Worm (Caenorhabditis elegans) whole organism, early embryonic: ENCODE results near the gene dpy-30.

ENCODE experiments used
- B0310.2 ChIP-seq: sonication (generic microtip); optimal IDR thresholded peaks from 2 replicates; lab custom pipeline; 2016; ENCODE audit warnings: mild to moderate bottlenecking, missing genetic modification characterization, missing compliant biosample characterization
- F13C5.2 ChIP-seq: sonication (generic microtip); optimal IDR thresholded peaks from 2 replicates; lab custom pipeline; 2017; ENCODE audit warnings: mild to moderate bottlenecking, missing genetic modification characterization, inconsistent platforms, missing compliant biosample characterization
- aly-1 ChIP-seq: sonication (generic microtip); optimal IDR thresholded peaks from 2 replicates; lab custom pipeline; 2016; ENCODE audit warnings: missing genetic modification characterization, missing compliant biosample characterization
- ama-1 ChIP-seq: fragments of 150-350 bp; optimal IDR thresholded peaks from 2 replicates; lab custom pipeline; 2014
- ceh-13 ChIP-seq: fragments of 200-800 bp; sonication (Bioruptor generic); optimal IDR thresholded peaks from 2 replicates; lab custom pipeline; 2018; ENCODE audit warnings: mild to moderate bottlenecking, missing genetic modification characterization, missing compliant biosample characterization
- ceh-36 ChIP-seq: sonication (generic microtip); optimal IDR thresholded peaks from 2 replicates; lab custom pipeline; 2016; ENCODE audit warnings: missing genetic modification characterization, inconsistent platforms, missing compliant biosample characterization
- ets-7 ChIP-seq: sonication (generic microtip); optimal IDR thresholded peaks from 2 replicates; lab custom pipeline; 2016; ENCODE audit warnings: missing genotype, missing genetic modification characterization, missing compliant biosample characterization
- flt-1 ChIP-seq: fragments of 200-800 bp; sonication (Bioruptor generic); IDR thresholded peaks from 2 replicates; pipeline ENCODE4 v1.3.6; 2022; ENCODE audit warnings: missing genetic modification characterization, missing compliant biosample characterization
- hmbx-1 ChIP-seq: sonication (generic microtip); optimal IDR thresholded peaks from 2 replicates; lab custom pipeline; 2016; ENCODE audit warnings: mild to moderate bottlenecking, missing genetic modification characterization, missing compliant biosample characterization
- hmg-4 ChIP-seq: fragments of 200-800 bp; sonication (Bioruptor generic); optimal IDR thresholded peaks from 2 replicates; lab custom pipeline; 2018; ENCODE audit warnings: mild to moderate bottlenecking, missing genetic modification characterization, missing compliant biosample characterization
- hnd-1 ChIP-seq: sonication (generic microtip); optimal IDR thresholded peaks from 2 replicates; lab custom pipeline; 2016; ENCODE audit warnings: missing genetic modification characterization, missing compliant biosample characterization
- pes-1 ChIP-seq: fragments of 200-800 bp; sonication (Bioruptor generic); IDR thresholded peaks from 2 replicates; pipeline ENCODE4 v1.3.6; 2022; ENCODE audit warnings: missing genetic modification reagents, missing genetic modification characterization, missing compliant biosample characterization
- scrt-1 ChIP-seq: fragments of 200-800 bp; sonication (Bioruptor generic); IDR thresholded peaks from 2 replicates; pipeline ENCODE4 v1.3.6; 2022; ENCODE audit warnings: missing genetic modification characterization, missing compliant biosample characterization
- sea-1 ChIP-seq: fragments of 200-800 bp; sonication (Bioruptor generic); conservative IDR thresholded peaks from 2 replicates; pipeline ENCODE4 v1.3.6; 2022; ENCODE audit warnings: missing genetic modification characterization, missing compliant biosample characterization
- tbx-11 ChIP-seq: fragments of 200-800 bp; sonication (Bioruptor generic); IDR thresholded peaks from 2 replicates; pipeline ENCODE4 v1.3.6; 2022; ENCODE audit warnings: missing genetic modification characterization, missing compliant biosample characterization
- tbx-37 ChIP-seq: fragments of 200-800 bp; sonication (Bioruptor generic); conservative IDR thresholded peaks from 2 replicates; pipeline ENCODE4 v1.3.6; 2022; ENCODE audit warnings: missing genetic modification reagents, missing genetic modification characterization, missing compliant biosample characterization
- tra-4 ChIP-seq: sonication (generic microtip); optimal IDR thresholded peaks from 2 replicates; lab custom pipeline; 2017; ENCODE audit warnings: missing genetic modification characterization, missing compliant biosample characterization

Gene dpy-30

ce11 chrV:12233425-12233824, 42.1 kb downstream of the dpy-30 start:
- TF ChIP-seq ama-1 (lab: Kevin White, UChicago) (no peak), B0310.2 (tag; lab: Kevin White, UChicago) (no peak), hnd-1 (tag; lab: Kevin White, UChicago) (no peak), tbx-11 (no peak), F13C5.2 (tag; lab: Kevin White, UChicago) (no peak), hmbx-1 (tag; lab: Kevin White, UChicago) (no peak), pes-1 (GFP tag; lab: Robert Waterston, UW) (no peak), tra-4 (tag; lab: Kevin White, UChicago) (no peak), hmg-4 (no peak), flt-1 (GFP tag; lab: Robert Waterston, UW) (no peak), scrt-1 (GFP tag; lab: Robert Waterston, UW) (no peak), ceh-13 (GFP tag; lab: Kevin White, UChicago) (no peak), tbx-37 (GFP tag; lab: Robert Waterston, UW) (no peak)

- TF ChIP-seq ama-1 (lab: Kevin White, UChicago) (no peak), scrt-1 (GFP tag; lab: Robert Waterston, UW) (no peak), hmbx-1 (tag; lab: Kevin White, UChicago) (no peak), ets-7 (tag; lab: Kevin White, UChicago) (no peak), F13C5.2 (tag; lab: Kevin White, UChicago) (no peak), B0310.2 (tag; lab: Kevin White, UChicago) (no peak), ceh-13 (GFP tag; lab: Kevin White, UChicago) (no peak), sea-1 (GFP tag; lab: Robert Waterston, UW) (no peak), pes-1 (GFP tag; lab: Robert Waterston, UW) (no peak), aly-1 (tag; lab: Kevin White, UChicago) (no peak), flt-1 (GFP tag; lab: Robert Waterston, UW) (no peak)
Measured at ce11 chrV:12234293-12235004, 43.1 kb downstream of the dpy-30 start, which contains the start of gene myo-3. TSS of gene myo-3 (minus strand) at chrV:12234343.

- no peak for TF ChIP-seq ets-7 (tag; lab: Kevin White, UChicago)
- TF ChIP-seq ceh-13 (GFP tag; lab: Kevin White, UChicago) = no peak
- no peak for TF ChIP-seq flt-1 (GFP tag; lab: Robert Waterston, UW)
- TF ChIP-seq B0310.2 (tag; lab: Kevin White, UChicago) = no peak
- no peak for TF ChIP-seq sea-1 (GFP tag; lab: Robert Waterston, UW)
- no peak for TF ChIP-seq hmg-4
- no peak for TF ChIP-seq tbx-37 (GFP tag; lab: Robert Waterston, UW)
- TF ChIP-seq scrt-1 (GFP tag; lab: Robert Waterston, UW) = no peak
- TF ChIP-seq pes-1 (GFP tag; lab: Robert Waterston, UW) = no peak
- TF ChIP-seq aly-1 (tag; lab: Kevin White, UChicago) = no peak
- no peak for TF ChIP-seq ceh-36 (tag; lab: Kevin White, UChicago)
- TF ChIP-seq tbx-11 = no peak
- TF ChIP-seq hmbx-1 (tag; lab: Kevin White, UChicago) = no peak
- TF ChIP-seq tra-4 (tag; lab: Kevin White, UChicago) = no peak
Measured at ce11 chrV:12235502-12235901, 44.2 kb downstream of the dpy-30 start.

ce11 chrV:12241126-12241525, 49.8 kb downstream of the dpy-30 start, which contains the start of gene ttr-22:
TSS of gene ttr-22 (plus strand) at chrV:12241426.
- TF ChIP-seq flt-1 (GFP tag; lab: Robert Waterston, UW) = no peak
- no peak for TF ChIP-seq hmbx-1 (tag; lab: Kevin White, UChicago)
- TF ChIP-seq F13C5.2 (tag; lab: Kevin White, UChicago) = no peak
- TF ChIP-seq ama-1 (lab: Kevin White, UChicago) = no peak
- TF ChIP-seq hmg-4 = no peak
- no peak for TF ChIP-seq hnd-1 (tag; lab: Kevin White, UChicago)
- TF ChIP-seq tbx-37 (GFP tag; lab: Robert Waterston, UW) = no peak
- TF ChIP-seq sea-1 (GFP tag; lab: Robert Waterston, UW) = no peak
